Worm (Caenorhabditis elegans) whole organism, late embryonic: ENCODE results near the gene cbs-2.
"Not testable (repeated sequence)": the region's sequence is repeated elsewhere in the genome, so short reads cannot be mapped to it uniquely, and the experiment has no call there.

Source experiments
- C08G9.2 ChIP-seq: sonication (generic microtip); optimal IDR thresholded peaks from 2 replicates; lab custom pipeline; 2016; ENCODE audit warnings: mild to moderate bottlenecking, missing genetic modification characterization, moderate library complexity, missing compliant biosample characterization
- C38D4.7 ChIP-seq: fragments of 200-800 bp; sonication (Bioruptor generic); optimal IDR thresholded peaks from 2 replicates; lab custom pipeline; 2018; ENCODE audit warnings: mild to moderate bottlenecking, missing genetic modification characterization, moderate library complexity, missing compliant biosample characterization
- F13H6.1 ChIP-seq: sonication (generic microtip); optimal IDR thresholded peaks from 2 replicates; lab custom pipeline; 2016; ENCODE audit warnings: missing genetic modification characterization, missing compliant biosample characterization
- K02D7.2 ChIP-seq: sonication (generic microtip); optimal IDR thresholded peaks from 2 replicates; lab custom pipeline; 2017; ENCODE audit warnings: mild to moderate bottlenecking, missing genetic modification characterization, missing compliant biosample characterization
- K09A11.1 ChIP-seq: sonication (generic microtip); optimal IDR thresholded peaks from 2 replicates; lab custom pipeline; 2017; ENCODE audit warnings: antibody characterized with exemption, mild to moderate bottlenecking, missing genetic modification characterization, missing compliant biosample characterization; ENCODE audit not compliant: insufficient read depth
- ahr-1 ChIP-seq: sonication (generic microtip); optimal IDR thresholded peaks from 2 replicates; lab custom pipeline; 2016; ENCODE audit warnings: missing genetic modification characterization, missing compliant biosample characterization
- ceh-14 ChIP-seq: sonication (generic microtip); optimal IDR thresholded peaks from 2 replicates; lab custom pipeline; 2016; ENCODE audit warnings: missing genotype, missing genetic modification characterization, missing compliant biosample characterization
- ceh-19 ChIP-seq: fragments of 200-800 bp; sonication (Bioruptor generic); optimal IDR thresholded peaks from 2 replicates; lab custom pipeline; 2018; ENCODE audit warnings: mild to moderate bottlenecking, missing genetic modification characterization, missing compliant biosample characterization
- ceh-2 ChIP-seq: sonication (generic microtip); optimal IDR thresholded peaks from 2 replicates; lab custom pipeline; 2016; ENCODE audit warnings: missing genotype, missing genetic modification characterization, missing compliant biosample characterization
- ceh-22 ChIP-seq: sonication (generic microtip); optimal IDR thresholded peaks from 2 replicates; lab custom pipeline; 2017; ENCODE audit warnings: missing biosample characterization, missing genetic modification characterization
- ceh-24 ChIP-seq: sonication (generic microtip); optimal IDR thresholded peaks from 2 replicates; lab custom pipeline; 2016; ENCODE audit warnings: mild to moderate bottlenecking, missing genetic modification characterization, missing compliant biosample characterization
- ceh-30 ChIP-seq: fragments of 150-350 bp; optimal IDR thresholded peaks from 2 replicates; lab custom pipeline; 2014; ENCODE audit warnings: missing biosample characterization, missing genetic modification characterization
- ceh-31 ChIP-seq: sonication (generic microtip); optimal IDR thresholded peaks from 2 replicates; lab custom pipeline; 2016; ENCODE audit warnings: missing genetic modification characterization, missing compliant biosample characterization
- che-1 ChIP-seq: sonication (generic microtip); optimal IDR thresholded peaks from 2 replicates; lab custom pipeline; 2016; ENCODE audit warnings: mild to moderate bottlenecking, missing genetic modification characterization, missing compliant biosample characterization
- dmd-4 ChIP-seq: sonication (generic microtip); optimal IDR thresholded peaks from 2 replicates; lab custom pipeline; 2016; ENCODE audit warnings: borderline replicate concordance, missing genetic modification characterization, missing compliant biosample characterization
- elt-4 ChIP-seq: sonication (generic microtip); optimal IDR thresholded peaks from 2 replicates; lab custom pipeline; 2016; ENCODE audit warnings: missing genetic modification characterization, missing compliant biosample characterization
- ets-4 ChIP-seq: sonication (generic microtip); optimal IDR thresholded peaks from 2 replicates; lab custom pipeline; 2016; ENCODE audit warnings: missing genetic modification characterization, missing compliant biosample characterization
- fax-1 ChIP-seq: sonication (generic microtip); optimal IDR thresholded peaks from 2 replicates; lab custom pipeline; 2016; ENCODE audit warnings: missing genotype, missing genetic modification characterization, missing compliant biosample characterization
- fkh-10 ChIP-seq: fragments of 150-350 bp; optimal IDR thresholded peaks from 2 replicates; lab custom pipeline; 2014; ENCODE audit warnings: missing biosample characterization, missing genetic modification reagents, missing genetic modification characterization
- gmeb-2 ChIP-seq: sonication (generic microtip); optimal IDR thresholded peaks from 2 replicates; lab custom pipeline; 2016; ENCODE audit warnings: missing genetic modification characterization, inconsistent platforms, missing compliant biosample characterization
- hlh-13 ChIP-seq: fragments of 200-800 bp; sonication (Bioruptor generic); optimal IDR thresholded peaks from 2 replicates; lab custom pipeline; 2018; ENCODE audit warnings: mild to moderate bottlenecking, missing genetic modification characterization, missing compliant biosample characterization
- hlh-15 ChIP-seq: sonication (generic microtip); optimal IDR thresholded peaks from 2 replicates; lab custom pipeline; 2016; ENCODE audit warnings: missing genetic modification characterization, missing compliant biosample characterization
- lin-11 ChIP-seq: fragments of 200-800 bp; sonication (Bioruptor generic); optimal IDR thresholded peaks from 2 replicates; lab custom pipeline; 2018; ENCODE audit warnings: mild to moderate bottlenecking, missing genetic modification characterization, missing compliant biosample characterization
- mec-3 ChIP-seq: sonication (generic microtip); optimal IDR thresholded peaks from 2 replicates; lab custom pipeline; 2016; ENCODE audit warnings: borderline replicate concordance, missing genetic modification characterization, missing compliant biosample characterization
- nfya-1 ChIP-seq: sonication (generic microtip); optimal IDR thresholded peaks from 2 replicates; lab custom pipeline; 2017; ENCODE audit warnings: missing genetic modification characterization, mild to moderate bottlenecking, missing compliant biosample characterization, antibody characterized with exemption, moderate library complexity
- nhr-11 ChIP-seq: fragments of 150-350 bp; optimal IDR thresholded peaks from 2 replicates; lab custom pipeline; 2014; ENCODE audit warnings: missing biosample characterization, missing genetic modification characterization
- nhr-232 ChIP-seq: sonication (generic microtip); optimal IDR thresholded peaks from 2 replicates; lab custom pipeline; 2016; ENCODE audit warnings: missing genetic modification characterization, missing compliant biosample characterization
- pag-3 ChIP-seq: sonication (generic microtip); optimal IDR thresholded peaks from 2 replicates; lab custom pipeline; 2016; ENCODE audit warnings: missing compliant biosample characterization, missing genetic modification characterization, borderline replicate concordance
- pat-9 ChIP-seq: fragments of 200-800 bp; sonication (Bioruptor generic); optimal IDR thresholded peaks from 2 replicates; lab custom pipeline; 2018; ENCODE audit warnings: mild to moderate bottlenecking, missing genetic modification characterization, moderate library complexity, missing compliant biosample characterization
- pax-1 ChIP-seq: fragments of 150-350 bp; optimal IDR thresholded peaks from 2 replicates; lab custom pipeline; 2014; ENCODE audit warnings: missing biosample characterization, missing genetic modification characterization
- pha-4 ChIP-seq: fragments of 150-350 bp; optimal IDR thresholded peaks from 2 replicates; lab custom pipeline; 2018; ENCODE audit warnings: missing biosample characterization, missing genetic modification reagents, missing genetic modification characterization
- sox-2 ChIP-seq: fragments of 200-800 bp; sonication (Bioruptor generic); IDR thresholded peaks from 2 replicates; pipeline ENCODE4 v1.3.6; 2022; ENCODE audit warnings: missing genetic modification reagents, missing genetic modification characterization, missing compliant biosample characterization
- syd-9 ChIP-seq: sonication (generic microtip); optimal IDR thresholded peaks from 2 replicates; lab custom pipeline; 2016; ENCODE audit warnings: mild to moderate bottlenecking, missing genetic modification characterization, moderate library complexity, missing compliant biosample characterization
- tbx-2 ChIP-seq: sonication (generic microtip); optimal IDR thresholded peaks from 2 replicates; lab custom pipeline; 2016; ENCODE audit warnings: missing genetic modification characterization, missing compliant biosample characterization
- unc-42 ChIP-seq: sonication (generic microtip); optimal IDR thresholded peaks from 2 replicates; lab custom pipeline; 2016; ENCODE audit warnings: missing genotype, missing genetic modification characterization, missing compliant biosample characterization
- zip-5 ChIP-seq: sonication (generic microtip); optimal IDR thresholded peaks from 2 replicates; lab custom pipeline; 2016; ENCODE audit warnings: missing genetic modification characterization, missing compliant biosample characterization

Gene cbs-2

ce11 chrII:2223467-2223866 lies at the start of gene cbs-2:
Gene cbs-2, minus strand, starts transcription at chrII:2223567.
- TF ChIP-seq nfya-1: no peak
- no peak for TF ChIP-seq fkh-10 (GFP tag; lab: Kevin White, UChicago)
- no peak for TF ChIP-seq ceh-24
- TF ChIP-seq lin-11 (tag; lab: Kevin White, UChicago): no peak
- TF ChIP-seq pat-9 (tag; lab: Kevin White, UChicago): no peak
- no peak for TF ChIP-seq pax-1
- TF ChIP-seq ceh-31 (tag; lab: Kevin White, UChicago): no peak

- TF ChIP-seq zip-5; elt-4; ceh-22 (tag; lab: Kevin White, UChicago): not testable (repeated sequence)
These were observed 31.5 kb upstream of the cbs-2 start, which contains the start of gene K09F6.3 for ce11 chrII:2254861-2255260. Gene K09F6.3, plus strand, starts transcription at chrII:2255161.

- TF ChIP-seq hlh-15 (tag; lab: Kevin White, UChicago): no peak
- TF ChIP-seq ets-4 (tag; lab: Kevin White, UChicago): no peak
- no peak for TF ChIP-seq K02D7.2 (tag; lab: Kevin White, UChicago)
- no peak for TF ChIP-seq che-1 (tag; lab: Kevin White, UChicago)
- TF ChIP-seq nfya-1: no peak
- no peak for TF ChIP-seq K09A11.1 (tag; lab: Kevin White, UChicago)
- TF ChIP-seq pag-3 (tag; lab: Kevin White, UChicago): no peak
- no peak for TF ChIP-seq mec-3 (tag; lab: Kevin White, UChicago)
- TF ChIP-seq sox-2 (GFP tag; lab: Robert Waterston, UW): no peak
- TF ChIP-seq ceh-14 (tag; lab: Kevin White, UChicago): no peak
- no peak for TF ChIP-seq C38D4.7 (GFP tag; lab: Kevin White, UChicago)
- no peak for TF ChIP-seq hlh-13 (GFP tag; lab: Kevin White, UChicago)
- TF ChIP-seq ceh-19 (GFP tag; lab: Kevin White, UChicago): no peak
- no peak for TF ChIP-seq ahr-1 (tag; lab: Kevin White, UChicago)
These were observed 30.3 kb upstream of the cbs-2 start for ce11 chrII:2253676-2254075.

- TF ChIP-seq ceh-31 (tag; lab: Kevin White, UChicago): no peak
- no peak for TF ChIP-seq gmeb-2 (tag; lab: Kevin White, UChicago)
- TF ChIP-seq ceh-19 (GFP tag; lab: Kevin White, UChicago): no peak
- no peak for TF ChIP-seq hlh-13 (GFP tag; lab: Kevin White, UChicago)
- TF ChIP-seq fax-1 (tag; lab: Kevin White, UChicago): no peak
- TF ChIP-seq nhr-232 (tag; lab: Kevin White, UChicago): no peak
- TF ChIP-seq ceh-2: no peak
- TF ChIP-seq pha-4 (tag; lab: Kevin White, UChicago): no peak
- no peak for TF ChIP-seq ceh-30
- TF ChIP-seq ceh-22 (tag; lab: Kevin White, UChicago): no peak
These were observed 28.2 kb upstream of the cbs-2 start for ce11 chrII:2251617-2252016.

- TF ChIP-seq tbx-2 (tag; lab: Kevin White, UChicago): no peak
- TF ChIP-seq unc-42: no peak
- no peak for TF ChIP-seq C08G9.2 (tag; lab: Kevin White, UChicago)
- TF ChIP-seq F13H6.1 (tag; lab: Kevin White, UChicago): no peak
- TF ChIP-seq pax-1: no peak
- TF ChIP-seq nhr-11: no peak
- no peak for TF ChIP-seq syd-9 (tag; lab: Kevin White, UChicago)
- no peak for TF ChIP-seq dmd-4 (tag; lab: Kevin White, UChicago)
- no peak for TF ChIP-seq ahr-1 (tag; lab: Kevin White, UChicago)
These were observed 20.0 kb upstream of the cbs-2 start, which contains the start of gene F54A3.2 for ce11 chrII:2243342-2243741. Gene F54A3.2, plus strand, starts transcription at chrII:2243642.
